Fruit fly (Drosophila melanogaster) Kc167 (cell line): ENCODE data around the gene Con.

ENCODE experiments used
- Myc ChIP-seq: fragments of >200 bp; optimal IDR thresholded peaks from 2 replicates; lab custom pipeline; 2017; ENCODE audit warnings: missing external identifiers
- Sin3A ChIP-seq: fragments of >200 bp; optimal IDR thresholded peaks from 2 replicates; lab custom pipeline; 2018; ENCODE audit warnings: missing external identifiers
- h ChIP-seq: fragments of >200 bp; optimal IDR thresholded peaks from 3 replicates; lab custom pipeline; 2018; ENCODE audit warnings: missing external identifiers
- insv ChIP-seq: fragments of >200 bp; optimal IDR thresholded peaks from 3 replicates; lab custom pipeline; 2018; ENCODE audit warnings: missing external identifiers
- psq ChIP-seq: fragments of >200 bp; optimal IDR thresholded peaks from 2 replicates; lab custom pipeline; 2017; ENCODE audit warnings: missing external identifiers
- ttk ChIP-seq: sonication (Bioruptor generic); optimal IDR thresholded peaks from 2 replicates; lab custom pipeline; 2017; ENCODE audit warnings: missing external identifiers

DNA sequence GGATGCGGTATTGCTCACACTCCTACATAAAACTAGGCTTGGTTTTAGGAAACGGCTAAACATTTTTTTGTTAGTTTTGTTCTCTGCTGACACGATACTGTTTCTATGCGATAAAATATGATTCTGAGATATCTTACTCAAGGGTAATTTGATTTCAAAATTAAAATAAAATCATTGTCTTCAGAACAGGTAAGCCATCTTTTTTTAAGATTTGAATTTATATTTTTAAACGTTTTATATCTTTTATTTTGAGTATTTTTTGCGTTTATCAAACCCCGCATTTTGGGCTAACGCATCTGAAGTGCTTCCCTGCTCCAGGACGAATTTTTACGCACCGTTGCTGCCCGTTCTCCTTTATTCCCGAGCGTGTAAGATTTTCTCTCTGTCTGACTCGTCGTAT lies 66.8 kb downstream of the Con start, which contains the start of gene ATPsynCF6L:
- TF ChIP-seq ttk (lab: Kevin White, UChicago) (no peak), Myc (lab: Kevin White, UChicago) (no peak), Sin3A (lab: Kevin White, UChicago) (no peak), psq (no peak), h (lab: Kevin White, UChicago) (no peak), insv (no peak)
